Fruit fly (Drosophila melanogaster): ENCODE results near the gene CG14777.

Gene CG14777

DNA sequence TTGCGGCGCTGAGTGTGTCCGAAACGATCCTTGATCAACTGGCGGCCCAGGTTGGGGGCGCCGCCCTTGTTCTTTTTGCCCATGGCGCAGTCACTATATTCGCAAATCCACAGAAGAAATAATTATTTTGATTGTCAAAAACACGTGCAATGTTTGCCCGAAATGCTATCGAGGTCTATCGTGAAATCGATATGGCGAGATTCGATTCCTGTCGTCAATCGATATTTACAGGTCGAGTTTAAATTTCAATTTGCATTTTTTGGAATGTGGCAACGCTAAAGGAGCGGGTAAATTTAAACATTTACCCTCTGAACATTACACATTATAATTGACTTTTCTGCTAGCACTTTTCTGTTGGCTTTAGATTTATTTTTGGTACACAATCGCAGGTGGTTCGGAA is 1.9 kb upstream of the CG14777 start, which contains the start of gene Ns3 (continued):
- TF ChIP-seq CG2129 (GFP tag; IDR thresholded peaks at IDR 0.05; ENCODE audit: partially characterized antibody): peak; percentile 49; the same call in 1 of the 2 replicates
- no peak for TF ChIP-seq Mes4 (GFP tag; optimal IDR thresholded peaks at IDR 0.05)
- peak; percentile 2 for TF ChIP-seq Ets97D (GFP tag; optimal IDR thresholded peaks at IDR 0.05)
- TF ChIP-seq Chrac-16 (GFP tag; optimal IDR thresholded peaks at IDR 0.05): no peak
- peak; percentile 76 for TF ChIP-seq CG1603 (tag; optimal IDR thresholded peaks at IDR 0.05)
- TF ChIP-seq CG4328 (GFP tag; optimal IDR thresholded peaks at IDR 0.05): no peak
- TF ChIP-seq ac (GFP tag; optimal IDR thresholded peaks at IDR 0.05): no peak
- no peak for TF ChIP-seq Hsf (GFP tag; optimal IDR thresholded peaks at IDR 0.05)
- TF ChIP-seq ken (GFP tag; IDR thresholded peaks at IDR 0.05): no peak
- TF ChIP-seq CG15269 (tag; optimal IDR thresholded peaks at IDR 0.05): no peak
- TF ChIP-seq repo (GFP tag; optimal IDR thresholded peaks at IDR 0.05): no peak
- no peak for TF ChIP-seq CG6813 (GFP tag; optimal IDR thresholded peaks at IDR 0.05)
- TF ChIP-seq jing (GFP tag; optimal IDR thresholded peaks at IDR 0.05): no peak
- TF ChIP-seq bigmax (GFP tag; optimal IDR thresholded peaks at IDR 0.05): no peak
- TF ChIP-seq psq (GFP tag; optimal IDR thresholded peaks at IDR 0.05): no peak
- TF ChIP-seq Hey (tag; optimal IDR thresholded peaks at IDR 0.05): no peak
- no peak for TF ChIP-seq CG17385 (GFP tag; optimal IDR thresholded peaks at IDR 0.05)
- no peak for TF ChIP-seq tx (GFP tag; optimal IDR thresholded peaks at IDR 0.05)
- no peak for TF ChIP-seq CG1529 (GFP tag; optimal IDR thresholded peaks at IDR 0.05)
- TF ChIP-seq sob (GFP tag; IDR thresholded peaks at IDR 0.05): no peak
- TF ChIP-seq Dip3 (GFP tag; optimal IDR thresholded peaks at IDR 0.05): no peak
- no peak for TF ChIP-seq CG18764 (GFP tag; optimal IDR thresholded peaks at IDR 0.05)
- no peak for TF ChIP-seq Asciz (GFP tag; optimal IDR thresholded peaks at IDR 0.05)
- TF ChIP-seq CG2678 (tag; optimal IDR thresholded peaks at IDR 0.05): no peak
- TF ChIP-seq luna (GFP tag; optimal IDR thresholded peaks at IDR 0.05): no peak
- no peak for TF ChIP-seq CG6765 (GFP tag; optimal IDR thresholded peaks at IDR 0.05)
- no peak for TF ChIP-seq aop (GFP tag; IDR thresholded peaks at IDR 0.05)
- no peak for TF ChIP-seq CG5245 (GFP tag; optimal IDR thresholded peaks at IDR 0.05)
- TF ChIP-seq CG17802 (tag; optimal IDR thresholded peaks at IDR 0.05): no peak
- no peak for TF ChIP-seq Jarid2 (GFP tag; optimal IDR thresholded peaks at IDR 0.05)
- TF ChIP-seq nau (GFP tag; optimal IDR thresholded peaks at IDR 0.05): no peak
- no peak for TF ChIP-seq CoRest (tag; optimal IDR thresholded peaks at IDR 0.05)
- TF ChIP-seq CG13775 (GFP tag; optimal IDR thresholded peaks at IDR 0.05): no peak
- TF ChIP-seq CG13296 (GFP tag; optimal IDR thresholded peaks at IDR 0.05): no peak
- TF ChIP-seq trem (tag; optimal IDR thresholded peaks at IDR 0.05): peak; percentile 64
- no peak for TF ChIP-seq crol (GFP tag; IDR thresholded peaks at IDR 0.05)
- TF ChIP-seq amos (GFP tag; IDR thresholded peaks at IDR 0.05; ENCODE audit: partially characterized antibody): peak; percentile 88

DNA sequence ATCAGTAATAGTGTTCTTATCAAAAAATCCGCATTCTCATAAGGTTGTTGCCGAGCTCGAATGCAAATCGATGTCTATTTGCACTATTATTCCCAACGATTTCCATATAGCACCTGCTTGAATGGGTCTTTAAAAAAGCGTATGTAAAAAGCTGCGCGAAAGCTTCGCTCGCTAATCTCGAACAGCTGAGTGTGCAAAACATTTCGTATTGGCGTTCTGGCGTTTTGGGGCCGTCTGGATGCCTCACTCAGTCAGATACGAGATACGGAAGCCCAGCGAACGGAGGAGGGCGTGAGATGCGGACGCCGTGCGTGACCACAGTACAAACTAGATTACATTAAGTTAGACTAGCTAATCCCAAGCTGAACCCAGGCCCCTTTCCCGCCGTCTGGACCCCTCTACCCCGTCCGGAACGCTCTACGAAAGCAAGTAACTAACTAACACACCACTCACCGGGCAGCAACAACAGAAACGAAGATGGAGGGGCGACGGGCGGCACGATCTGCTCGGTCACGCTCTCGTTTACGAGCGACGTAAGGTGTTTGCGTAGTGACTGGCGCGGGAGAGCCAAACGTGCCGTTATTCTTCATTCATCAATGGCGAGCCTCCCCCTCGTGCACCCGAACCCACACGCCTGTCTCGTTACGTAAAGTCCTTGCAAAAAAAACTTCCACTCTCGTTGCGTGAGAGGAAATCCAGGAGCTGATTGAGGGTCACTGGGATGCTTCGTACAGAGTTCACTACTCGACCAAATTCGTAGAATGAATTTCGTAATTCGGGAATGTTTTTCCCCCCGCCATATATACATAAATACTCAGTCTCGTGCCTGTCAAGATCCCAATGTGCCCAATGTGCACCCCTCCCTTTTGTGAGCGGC is 809 bp downstream of the CG14777 start:
- TF ChIP-seq sna (GFP tag; IDR thresholded peaks at IDR 0.05; ENCODE audit: partially characterized antibody) (no peak), chinmo (GFP tag; IDR thresholded peaks at IDR 0.05; ENCODE audit: partially characterized antibody) (0 out of 4 replicates have a peak, but pooled peaks have one; percentile 52), CG3281 (GFP tag; optimal IDR thresholded peaks at IDR 0.05) (no peak), Optix (GFP tag; IDR thresholded peaks at IDR 0.05) (no peak), CG16813 (GFP tag; IDR thresholded peaks at IDR 0.05; ENCODE audit: partially characterized antibody) (no peak), CG4854 (GFP tag; optimal IDR thresholded peaks at IDR 0.05) (no peak), CG18476 (GFP tag; optimal IDR thresholded peaks at IDR 0.05) (no peak), sens-2 (GFP tag; IDR thresholded peaks at IDR 0.05) (no peak), Bgb (GFP tag; IDR thresholded peaks at IDR 0.05; ENCODE audit: partially characterized antibody) (peak; percentile 40; the same call in 1 of the 2 replicates), ftz-f1 (GFP tag; optimal IDR thresholded peaks at IDR 0.05) (no peak), schlank (tag; optimal IDR thresholded peaks at IDR 0.05) (no peak), lov (optimal IDR thresholded peaks at IDR 0.05) (no peak), lov (GFP tag; IDR thresholded peaks at IDR 0.05) (no peak), CG12942 (GFP tag; optimal IDR thresholded peaks at IDR 0.05) (no peak)

Measured in whole organism, embryonic.